Fruit fly (Drosophila melanogaster): Measurements from ENCODE around the gene CG12099.
A peak's percentile ranks its signal among the peaks of the same experiment; 100 is the strongest.

Gene CG12099

DNA sequence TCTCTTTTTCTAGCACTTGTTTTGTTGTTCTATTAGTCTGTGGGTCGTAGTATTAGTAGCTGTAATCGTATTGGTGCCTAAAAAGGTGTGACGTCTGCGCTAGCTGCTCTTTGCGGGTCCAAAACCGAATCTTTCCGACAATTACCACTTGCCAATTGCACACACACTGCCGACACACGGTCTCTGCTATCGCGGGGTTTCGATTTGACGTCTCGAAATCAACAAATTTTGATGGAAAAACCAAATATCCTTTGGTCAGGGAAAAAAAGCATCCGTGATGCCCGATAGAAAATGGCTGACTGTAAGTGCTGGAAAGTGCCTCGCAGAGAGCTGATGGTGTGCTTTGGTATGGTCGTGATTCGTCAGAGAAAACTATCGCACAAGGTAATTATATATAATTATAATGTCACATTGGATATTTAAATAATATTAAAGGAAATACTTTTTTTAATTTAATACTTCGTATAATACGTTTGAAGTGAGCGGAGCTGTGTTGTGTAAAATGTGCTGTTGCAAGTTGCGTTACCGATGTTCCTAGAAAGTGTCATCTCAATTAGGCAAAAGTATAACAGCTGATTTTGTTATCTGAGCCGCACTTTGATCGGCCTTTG, at the start of gene CG12099, which contains the start of gene Pex10 (continued):
- no peak for TF ChIP-seq odd (GFP tag; optimal IDR thresholded peaks at IDR 0.05)
- TF ChIP-seq HmgD (GFP tag; optimal IDR thresholded peaks at IDR 0.05), result no peak
- TF ChIP-seq Dek (tag; optimal IDR thresholded peaks at IDR 0.05), result peak; percentile 85
- TF ChIP-seq z (GFP tag; IDR thresholded peaks at IDR 0.05), result no peak
- no peak for TF ChIP-seq CG13894 (tag; optimal IDR thresholded peaks at IDR 0.05)
- no peak for TF ChIP-seq HLHmδ (GFP tag; optimal IDR thresholded peaks at IDR 0.05)
- TF ChIP-seq CG2678 (tag; optimal IDR thresholded peaks at IDR 0.05), result peak; percentile 86
- peak; percentile 97 for TF ChIP-seq slbo (GFP tag; IDR thresholded peaks at IDR 0.05)
- peak; percentile 89 for TF ChIP-seq CG34224 (GFP tag; IDR thresholded peaks at IDR 0.05; ENCODE audit: partially characterized antibody)
- peak; percentile 95 for TF ChIP-seq MESR4 (GFP tag; optimal IDR thresholded peaks at IDR 0.05)
- no peak for TF ChIP-seq repo (GFP tag; optimal IDR thresholded peaks at IDR 0.05)
- TF ChIP-seq Kr (GFP tag; optimal IDR thresholded peaks at IDR 0.05), result no peak
- peak; percentile 88 for TF ChIP-seq zfh1 (GFP tag; IDR thresholded peaks at IDR 0.05)
- peak; percentile 88 for TF ChIP-seq corto (GFP tag; optimal IDR thresholded peaks at IDR 0.05)
- TF ChIP-seq CTCF (GFP tag; optimal IDR thresholded peaks at IDR 0.05), result no peak
- no peak for TF ChIP-seq hth (optimal IDR thresholded peaks at IDR 0.05)
- TF ChIP-seq hbn (GFP tag; IDR thresholded peaks at IDR 0.05; ENCODE audit: partially characterized antibody), result peak; percentile 93
- peak; percentile 82 for TF ChIP-seq fd3F (GFP tag; optimal IDR thresholded peaks at IDR 0.05)
- TF ChIP-seq ERR (GFP tag; optimal IDR thresholded peaks at IDR 0.05), result peak; percentile 46
- peak; percentile 77 for TF ChIP-seq dan (GFP tag; IDR thresholded peaks at IDR 0.05)
- TF ChIP-seq CG6272 (GFP tag; IDR thresholded peaks at IDR 0.05), result peak; percentile 94
- TF ChIP-seq pum (GFP tag; optimal IDR thresholded peaks at IDR 0.05), result peak; percentile 67
- peak; percentile 75 for TF ChIP-seq Oaz (GFP tag; IDR thresholded peaks at IDR 0.05)
- no peak for TF ChIP-seq pan (optimal IDR thresholded peaks at IDR 0.05)
- TF ChIP-seq pan (GFP tag; optimal IDR thresholded peaks at IDR 0.05 in 1 of 2, IDR thresholded peaks at IDR 0.05 in 1 of 2), result peak in 1 of 2 experiments; percentile 89
- TF ChIP-seq CG7556 (GFP tag; optimal IDR thresholded peaks at IDR 0.05), result peak; percentile 87
- no peak for TF ChIP-seq cad (GFP tag; optimal IDR thresholded peaks at IDR 0.05)
- TF ChIP-seq Nf-YB (GFP tag; optimal IDR thresholded peaks at IDR 0.05), result peak; percentile 72
- TF ChIP-seq vfl (GFP tag; optimal IDR thresholded peaks at IDR 0.05), result peak; percentile 76
- TF ChIP-seq CG16813 (GFP tag; IDR thresholded peaks at IDR 0.05; ENCODE audit: partially characterized antibody), result peak; percentile 97
- peak; percentile 76 for TF ChIP-seq pzg (GFP tag; optimal IDR thresholded peaks at IDR 0.05)
- peak; percentile 71 for TF ChIP-seq tap (tag; optimal IDR thresholded peaks at IDR 0.05)
- TF ChIP-seq Hr3 (GFP tag; optimal IDR thresholded peaks at IDR 0.05), result peak; percentile 92
- peak; percentile 72 for TF ChIP-seq CG7963 (GFP tag; IDR thresholded peaks at IDR 0.05; ENCODE audit: partially characterized antibody)
- peak; percentile 75 for TF ChIP-seq Adf1 (GFP tag; IDR thresholded peaks at IDR 0.05)
- peak; percentile 94 for TF ChIP-seq lmd (GFP tag; IDR thresholded peaks at IDR 0.05)
- peak; percentile 85 for TF ChIP-seq ase (GFP tag; IDR thresholded peaks at IDR 0.05)
- TF ChIP-seq NK7.1 (GFP tag; optimal IDR thresholded peaks at IDR 0.05), result no peak
- peak; percentile 84; the same call in 2 of the 3 replicates for TF ChIP-seq Mrtf (GFP tag; IDR thresholded peaks at IDR 0.05)
- peak; percentile 88 for TF ChIP-seq bcd (GFP tag; optimal IDR thresholded peaks at IDR 0.05)
- peak; percentile 67 to 93 for TF ChIP-seq dpn (GFP tag; optimal IDR thresholded peaks at IDR 0.05)
- TF ChIP-seq mld (GFP tag; IDR thresholded peaks at IDR 0.05; ENCODE audit: partially characterized antibody), result peak; percentile 80; the same call in 2 of the 3 replicates
- peak; percentile 16 for TF ChIP-seq run (tag; optimal IDR thresholded peaks at IDR 0.05)
- peak; percentile 90 for TF ChIP-seq inv (GFP tag; IDR thresholded peaks at IDR 0.05; ENCODE audit: partially characterized antibody)
- TF ChIP-seq CG9817 (tag; optimal IDR thresholded peaks at IDR 0.05), result peak; percentile 94
- TF ChIP-seq Usf (GFP tag; optimal IDR thresholded peaks at IDR 0.05), result peak; percentile 79
- peak; percentile 89 for TF ChIP-seq CG2120 (GFP tag; optimal IDR thresholded peaks at IDR 0.05)
- peak; percentile 50 for TF ChIP-seq CG6765 (GFP tag; optimal IDR thresholded peaks at IDR 0.05)
- TF ChIP-seq sob (GFP tag; IDR thresholded peaks at IDR 0.05), result peak; percentile 95
- TF ChIP-seq ham (GFP tag; IDR thresholded peaks at IDR 0.05), result peak; percentile 77; the same call in 1 of the 2 replicates
- peak; percentile 84 for TF ChIP-seq CG18476 (GFP tag; optimal IDR thresholded peaks at IDR 0.05)
